Fruit fly (Drosophila melanogaster) whole organism, embryonic: ENCODE results near the gene CG12054.

Experiments used
- Ada2b ChIP-seq: fragments of 200-800 bp; sonication (Bioruptor generic); IDR thresholded peaks from 2 replicates; pipeline ENCODE4 v1.3.6; 2022; ENCODE audit warnings: missing biosample characterization, missing genetic modification characterization
- CG11085 ChIP-seq: fragments of 200-800 bp; sonication (Bioruptor generic); IDR thresholded peaks from 2 replicates; pipeline ENCODE4 v1.3.6; 2022; ENCODE audit warnings: missing biosample characterization, missing genetic modification characterization
- CG12769 ChIP-seq: fragments of 200-800 bp; sonication (Bioruptor generic); optimal IDR thresholded peaks from 2 replicates; lab custom pipeline; 2019; ENCODE audit warnings: missing biosample characterization, mild to moderate bottlenecking, missing genetic modification characterization, moderate library complexity
- CG13296 ChIP-seq: fragments of 200-800 bp; sonication (Bioruptor generic); optimal IDR thresholded peaks from 3 replicates; lab custom pipeline; 2018; ENCODE audit warnings: missing biosample characterization, mild to moderate bottlenecking, missing genetic modification characterization
- CG14050 ChIP-seq: fragments of 200-800 bp; sonication (Bioruptor generic); IDR thresholded peaks from 3 replicates; pipeline ENCODE4 v1.3.6; 2022; ENCODE audit warnings: missing biosample characterization, missing genetic modification characterization
- CG16779 ChIP-seq: fragments of 200-800 bp; sonication (Bioruptor generic); IDR thresholded peaks from 2 replicates; pipeline ENCODE4 v1.3.6; 2022; ENCODE audit warnings: missing biosample characterization, missing genetic modification characterization
- CG16813 ChIP-seq: fragments of 200-800 bp; sonication (Bioruptor generic); IDR thresholded peaks from 3 replicates; pipeline ENCODE4 v1.3.6; 2022; ENCODE audit warnings: missing biosample characterization, missing genetic modification characterization; ENCODE audit not compliant: partially characterized antibody
- CG16815 ChIP-seq: fragments of 200-800 bp; sonication (Bioruptor generic); optimal IDR thresholded peaks from 3 replicates; lab custom pipeline; 2017; ENCODE audit warnings: missing biosample characterization, mild to moderate bottlenecking, missing genetic modification characterization
- CG17385 ChIP-seq: fragments of 200-800 bp; sonication (Bioruptor generic); optimal IDR thresholded peaks from 3 replicates; lab custom pipeline; 2018; ENCODE audit warnings: missing biosample characterization, mild to moderate bottlenecking, missing genetic modification characterization
- CG17802 ChIP-seq: fragments of 200-800 bp; sonication (Bioruptor generic); optimal IDR thresholded peaks from 2 replicates; lab custom pipeline; 2018; ENCODE audit warnings: missing biosample characterization, mild to moderate bottlenecking, missing genetic modification characterization, moderate library complexity
- CG18619 ChIP-seq: fragments of 200-800 bp; sonication (Bioruptor generic); optimal IDR thresholded peaks from 3 replicates; lab custom pipeline; 2017; ENCODE audit warnings: missing biosample characterization, mild to moderate bottlenecking, missing genetic modification characterization
- CG2120 ChIP-seq: fragments of 200-800 bp; sonication (Bioruptor generic); optimal IDR thresholded peaks from 3 replicates; lab custom pipeline; 2016; ENCODE audit warnings: missing biosample characterization, missing genetic modification characterization
- CG3847 ChIP-seq: fragments of 200-800 bp; sonication (Bioruptor generic); IDR thresholded peaks from 2 replicates; pipeline ENCODE4 v1.3.6; 2022; ENCODE audit warnings: missing biosample characterization, missing genetic modification characterization
- CG6175 ChIP-seq: fragments of 200-800 bp; sonication (Bioruptor generic); IDR thresholded peaks from 3 replicates; pipeline ENCODE4 v1.3.6; 2022; ENCODE audit warnings: missing biosample characterization, missing genetic modification characterization
- CG7357 ChIP-seq: fragments of 200-800 bp; sonication (Bioruptor generic); IDR thresholded peaks from 3 replicates; pipeline ENCODE4 v1.3.6; 2022; ENCODE audit warnings: missing biosample characterization, missing genetic modification characterization
- CG7556 ChIP-seq: fragments of 200-800 bp; sonication (Bioruptor generic); optimal IDR thresholded peaks from 2 replicates; lab custom pipeline; 2017; ENCODE audit warnings: missing biosample characterization, mild to moderate bottlenecking, missing genetic modification characterization
- CG7839 ChIP-seq: fragments of 200-800 bp; sonication (Bioruptor generic); optimal IDR thresholded peaks from 3 replicates; lab custom pipeline; 2018; ENCODE audit warnings: missing biosample characterization, mild to moderate bottlenecking, missing genetic modification characterization, moderate library complexity
- CTCF ChIP-seq: fragments of 200-800 bp; sonication (Bioruptor generic); optimal IDR thresholded peaks from 2 replicates; lab custom pipeline; 2017; ENCODE audit warnings: missing biosample characterization, mild to moderate bottlenecking, missing genetic modification characterization, moderate library complexity
- Camta ChIP-seq: fragments of 200-800 bp; sonication (Bioruptor generic); optimal IDR thresholded peaks from 2 replicates; lab custom pipeline; 2016; ENCODE audit warnings: missing biosample characterization, missing genetic modification characterization
- CrebB ChIP-seq: fragments of 200-800 bp; sonication (Bioruptor generic); optimal IDR thresholded peaks from 3 replicates; lab custom pipeline; 2018; ENCODE audit warnings: missing biosample characterization, mild to moderate bottlenecking, missing genetic modification characterization
- E2f1 ChIP-seq: fragments of 200-800 bp; sonication (Bioruptor generic); IDR thresholded peaks from 2 replicates; pipeline ENCODE4 v1.3.6; 2022; ENCODE audit warnings: missing biosample characterization, missing genetic modification characterization
- H2.0 ChIP-seq: fragments of 200-800 bp; sonication (Bioruptor generic); IDR thresholded peaks from 2 replicates; pipeline ENCODE4 v1.3.6; 2022; ENCODE audit warnings: missing biosample characterization, missing genetic modification characterization
- HLH54F ChIP-seq: fragments of 200-800 bp; sonication (Bioruptor generic); optimal IDR thresholded peaks from 3 replicates; lab custom pipeline; 2016; ENCODE audit warnings: missing biosample characterization, missing genetic modification characterization
- HLHmδ ChIP-seq: fragments of 200-800 bp; sonication (Bioruptor generic); optimal IDR thresholded peaks from 2 replicates; lab custom pipeline; 2018; ENCODE audit warnings: missing biosample characterization, mild to moderate bottlenecking, missing genetic modification characterization, moderate library complexity
- Med ChIP-seq: fragments of 200-800 bp; sonication (Bioruptor generic); peaks from one replicate; lab custom pipeline; 2016; ENCODE audit warnings: missing biosample characterization, missing genetic modification characterization, mild to moderate bottlenecking, inconsistent platforms, moderate library complexity
- PHDP ChIP-seq: fragments of 200-800 bp; sonication (Bioruptor generic); optimal IDR thresholded peaks from 3 replicates; lab custom pipeline; 2018; ENCODE audit warnings: missing biosample characterization, mild to moderate bottlenecking, missing genetic modification characterization, moderate library complexity
- Poxn ChIP-seq: fragments of 200-800 bp; sonication (Bioruptor generic); IDR thresholded peaks from 2 replicates; pipeline ENCODE4 v1.3.6; 2022; ENCODE audit warnings: missing biosample characterization, missing genetic modification characterization
- Scr ChIP-seq: fragments of 200-800 bp; sonication (Bioruptor generic); IDR thresholded peaks from 2 replicates; pipeline ENCODE4 v1.3.6; 2022; ENCODE audit warnings: missing biosample characterization, missing genetic modification characterization; ENCODE audit not compliant: partially characterized antibody
- Taf1 ChIP-seq: fragments of 200-800 bp; sonication (Bioruptor generic); IDR thresholded peaks from 2 replicates; pipeline ENCODE4 v1.3.6; 2022; ENCODE audit warnings: missing biosample characterization, missing genetic modification characterization
- amos ChIP-seq: fragments of 200-800 bp; sonication (Bioruptor generic); IDR thresholded peaks from 2 replicates; pipeline ENCODE4 v1.3.6; 2022; ENCODE audit warnings: missing biosample characterization, missing genetic modification characterization; ENCODE audit not compliant: partially characterized antibody
- bab2 ChIP-seq: fragments of 200-800 bp; sonication (Bioruptor generic); optimal IDR thresholded peaks from 2 replicates; lab custom pipeline; 2016; ENCODE audit warnings: missing biosample characterization, missing genetic modification characterization
- bbx ChIP-seq: fragments of 200-800 bp; sonication (Bioruptor generic); IDR thresholded peaks from 2 replicates; pipeline ENCODE4 v1.3.6; 2022; ENCODE audit warnings: missing biosample characterization, missing genetic modification characterization; ENCODE audit not compliant: partially characterized antibody
- br ChIP-seq: fragments of >200 bp; optimal IDR thresholded peaks from 2 replicates; lab custom pipeline; 2017
- chn ChIP-seq: fragments of 200-800 bp; sonication (Bioruptor generic); optimal IDR thresholded peaks from 2 replicates; lab custom pipeline; 2016; ENCODE audit warnings: missing biosample characterization, missing genetic modification characterization
- corto ChIP-seq: fragments of 200-800 bp; sonication (Bioruptor generic); optimal IDR thresholded peaks from 2 replicates; lab custom pipeline; 2016; ENCODE audit warnings: missing biosample characterization, mild to moderate bottlenecking, missing genetic modification characterization, moderate library complexity
- exex ChIP-seq: fragments of 200-800 bp; sonication (Bioruptor generic); optimal IDR thresholded peaks from 4 replicates; lab custom pipeline; 2018; ENCODE audit warnings: missing biosample characterization, mild to moderate bottlenecking, missing genetic modification characterization, moderate library complexity
- fru ChIP-seq: fragments of >200 bp; optimal IDR thresholded peaks from 2 replicates; lab custom pipeline; 2017
- fu2 ChIP-seq: fragments of 200-800 bp; sonication (Bioruptor generic); optimal IDR thresholded peaks from 2 replicates; lab custom pipeline; 2016; ENCODE audit warnings: missing biosample characterization, missing genetic modification characterization
- lab ChIP-seq: fragments of 200-800 bp; sonication (Bioruptor generic); optimal IDR thresholded peaks from 3 replicates; lab custom pipeline; 2017; ENCODE audit warnings: missing biosample characterization, missing genetic modification characterization, mild to moderate bottlenecking, moderate library complexity, missing genetic modification reagents
- lmd ChIP-seq: fragments of 200-800 bp; sonication (Bioruptor generic); IDR thresholded peaks from 2 replicates; pipeline ENCODE4 v1.3.6; 2022; ENCODE audit warnings: missing biosample characterization, missing genetic modification characterization
- nerfin-1 ChIP-seq: fragments of 200-800 bp; sonication (Bioruptor generic); optimal IDR thresholded peaks from 3 replicates; lab custom pipeline; 2019; ENCODE audit warnings: missing biosample characterization, mild to moderate bottlenecking, missing genetic modification characterization, moderate library complexity
- nmo ChIP-seq: fragments of 200-800 bp; sonication (Bioruptor generic); optimal IDR thresholded peaks from 2 replicates; lab custom pipeline; 2018; ENCODE audit warnings: missing biosample characterization, mild to moderate bottlenecking, missing genetic modification characterization, moderate library complexity
- pan ChIP-seq, 4 experiments: fragments of >200 bp in 3 of 4; fragments of 200-800 bp in 1 of 4; sonication (Bioruptor generic) in 1 of 4; optimal IDR thresholded peaks in 3 of 4; IDR thresholded peaks in 1 of 4; 2 replicates each; pipeline versions ENCODE4 v1.3.6 to Lab custom; 2017 to 2022; ENCODE audit warnings: missing biosample characterization in 2 of 4, missing genetic modification characterization in 2 of 4, mixed read lengths in 1 of 4
- pfk ChIP-seq: fragments of 200-800 bp; sonication (Bioruptor generic); optimal IDR thresholded peaks from 2 replicates; lab custom pipeline; 2018; ENCODE audit warnings: missing biosample characterization, mild to moderate bottlenecking, missing genetic modification characterization, moderate library complexity
- pros ChIP-seq: fragments of 200-800 bp; sonication (Bioruptor generic); optimal IDR thresholded peaks from 3 replicates; lab custom pipeline; 2019; ENCODE audit warnings: missing biosample characterization, mild to moderate bottlenecking, missing genetic modification characterization, moderate library complexity
- sima ChIP-seq: fragments of 200-800 bp; sonication (Bioruptor generic); optimal IDR thresholded peaks from 2 replicates; lab custom pipeline; 2016; ENCODE audit warnings: missing biosample characterization, missing genetic modification characterization
- slbo ChIP-seq: fragments of 200-800 bp; sonication (Bioruptor generic); IDR thresholded peaks from 2 replicates; pipeline ENCODE4 v1.3.6; 2022; ENCODE audit warnings: missing biosample characterization, missing genetic modification characterization
- ssp ChIP-seq: fragments of 200-800 bp; sonication (Bioruptor generic); IDR thresholded peaks from 2 replicates; pipeline ENCODE4 v1.3.6; 2022; ENCODE audit warnings: missing biosample characterization, missing genetic modification characterization
- stwl ChIP-seq: fragments of 200-800 bp; sonication (Bioruptor generic); optimal IDR thresholded peaks from 3 replicates; lab custom pipeline; 2018; ENCODE audit warnings: missing biosample characterization, mild to moderate bottlenecking, missing genetic modification characterization, moderate library complexity
- sug ChIP-seq: fragments of 200-800 bp; optimal IDR thresholded peaks from 2 replicates; lab custom pipeline; 2019; ENCODE audit warnings: missing biosample characterization, mild to moderate bottlenecking, missing genetic modification characterization, moderate library complexity
- tgo ChIP-seq: fragments of 200-800 bp; sonication (Bioruptor generic); IDR thresholded peaks from 3 replicates; pipeline ENCODE4 v1.3.6; 2022; ENCODE audit warnings: missing biosample characterization, missing genetic modification characterization
- tup ChIP-seq: fragments of 200-800 bp; sonication (Bioruptor generic); optimal IDR thresholded peaks from 2 replicates; lab custom pipeline; 2016; ENCODE audit warnings: missing biosample characterization, mild to moderate bottlenecking, missing genetic modification characterization, moderate library complexity
- wek ChIP-seq: fragments of 200-800 bp; sonication (Bioruptor generic); optimal IDR thresholded peaks from 3 replicates; lab custom pipeline; 2018; ENCODE audit warnings: missing biosample characterization, mild to moderate bottlenecking, missing genetic modification characterization, moderate library complexity

The CG12054 gene

dm6 chr3R:31194627-31195026, 25.9 kb upstream of the CG12054 start (continued):
- TF ChIP-seq CG7357 (GFP tag; lab: Robert Waterston, UW) (no peak), Camta (GFP tag; lab: Kevin White, UChicago) (no peak), sug (tag; lab: Kevin White, UChicago) (peak; percentile 56), CG16779 (GFP tag; lab: Robert Waterston, UW) (no peak), CrebB (tag; lab: Kevin White, UChicago) (no peak), Scr (GFP tag; lab: Robert Waterston, UW) (no peak), CG2120 (GFP tag; lab: Kevin White, UChicago) (no peak), lab (peak; percentile 46), bbx (no peak), CG7839 (no peak), CG11085 (no peak), HLH54F (no peak), Med (no peak), lmd (no peak), chn (no peak), CG12769 (tag; lab: Kevin White, UChicago) (peak; percentile 15), ssp (no peak), stwl (no peak), exex (tag; lab: Kevin White, UChicago) (peak; percentile 52), CG6175 (GFP tag; lab: Robert Waterston, UW) (peak; percentile 86), tup (GFP tag; lab: Kevin White, UChicago) (no peak), CG18619 (GFP tag; lab: Kevin White, UChicago) (no peak), CG7556 (GFP tag; lab: Kevin White, UChicago) (no peak), tgo (GFP tag; lab: Robert Waterston, UW) (no peak), pan (optimal IDR thresholded peaks at IDR 0.05; lab: Kevin White, UChicago) (no peak), pan (GFP tag; optimal IDR thresholded peaks at IDR 0.05 in 1 of 2, IDR thresholded peaks at IDR 0.05 in 1 of 2) (no peak), slbo (GFP tag; lab: Robert Waterston, UW) (no peak), CG16813 (GFP tag; lab: Robert Waterston, UW) (no peak), Taf1 (GFP tag; lab: Robert Waterston, UW) (no peak), corto (GFP tag; lab: Kevin White, UChicago) (no peak), nerfin-1 (tag; lab: Kevin White, UChicago) (no peak), CTCF (no peak), pros (GFP tag; lab: Kevin White, UChicago) (no peak), H2.0 (GFP tag; lab: Robert Waterston, UW) (no peak), PHDP (no peak), CG16815 (GFP tag; lab: Kevin White, UChicago) (no peak), CG14050 (GFP tag; lab: Robert Waterston, UW) (no peak), Poxn (GFP tag; lab: Robert Waterston, UW) (no peak), HLHmδ (GFP tag; lab: Kevin White, UChicago) (no peak), fu2 (GFP tag; lab: Kevin White, UChicago) (no peak), wek (GFP tag; lab: Kevin White, UChicago) (no peak), E2f1 (GFP tag; lab: Robert Waterston, UW) (no peak), pfk (GFP tag; lab: Kevin White, UChicago) (no peak), nmo (GFP tag; lab: Kevin White, UChicago) (no peak), CG13296 (GFP tag; lab: Kevin White, UChicago) (no peak), Ada2b (no peak), CG3847 (GFP tag; lab: Robert Waterston, UW) (no peak), CG17802 (tag; lab: Kevin White, UChicago) (no peak), bab2 (GFP tag; lab: Kevin White, UChicago) (no peak), CG17385 (no peak), fru (lab: Kevin White, UChicago) (no peak), sima (GFP tag; lab: Kevin White, UChicago) (no peak), amos (no peak), br (no peak)
